Fruit fly (Drosophila melanogaster) ovary, adult (tissue): ENCODE measurements around the gene Lipt2.

ENCODE experiments used
- CG17801 ChIP-seq: fragments of 200-800 bp; optimal IDR thresholded peaks from 2 replicates; lab custom pipeline; 2019; ENCODE audit warnings: missing biosample characterization, mild to moderate bottlenecking, missing genetic modification characterization, moderate library complexity; ENCODE audit not compliant: partially characterized antibody

Lipt2 gene

DNA sequence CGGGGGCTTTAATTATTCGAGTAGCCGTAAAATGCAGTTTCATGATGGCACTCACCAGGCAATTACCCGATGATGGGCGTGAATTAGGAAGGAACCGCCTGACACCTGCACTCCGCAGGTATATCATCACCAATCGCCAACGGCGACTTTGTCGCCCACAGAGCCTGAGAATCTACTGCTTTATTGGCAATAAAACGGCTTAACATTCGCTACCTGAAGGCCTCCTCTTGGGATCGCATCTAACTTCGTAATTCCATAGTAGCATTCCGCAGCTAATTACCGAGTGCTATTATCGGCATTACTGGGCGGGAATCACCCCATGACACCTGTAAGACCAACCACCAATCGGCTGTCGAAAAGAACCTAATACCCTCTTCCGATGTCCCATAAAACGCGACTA lies 21.1 kb upstream of the Lipt2 start:
- no peak for TF ChIP-seq CG17801 (GFP tag; lab: Kevin White, UChicago)

dm6 chr3R:4457625-4458024 lies 20.5 kb upstream of the Lipt2 start:
- TF ChIP-seq CG17801 (GFP tag; lab: Kevin White, UChicago): no peak

dm6 chr3R:4453213-4453956 lies 16.3 kb upstream of the Lipt2 start:
- peak; percentile 14 for TF ChIP-seq CG17801 (GFP tag; lab: Kevin White, UChicago)

DNA sequence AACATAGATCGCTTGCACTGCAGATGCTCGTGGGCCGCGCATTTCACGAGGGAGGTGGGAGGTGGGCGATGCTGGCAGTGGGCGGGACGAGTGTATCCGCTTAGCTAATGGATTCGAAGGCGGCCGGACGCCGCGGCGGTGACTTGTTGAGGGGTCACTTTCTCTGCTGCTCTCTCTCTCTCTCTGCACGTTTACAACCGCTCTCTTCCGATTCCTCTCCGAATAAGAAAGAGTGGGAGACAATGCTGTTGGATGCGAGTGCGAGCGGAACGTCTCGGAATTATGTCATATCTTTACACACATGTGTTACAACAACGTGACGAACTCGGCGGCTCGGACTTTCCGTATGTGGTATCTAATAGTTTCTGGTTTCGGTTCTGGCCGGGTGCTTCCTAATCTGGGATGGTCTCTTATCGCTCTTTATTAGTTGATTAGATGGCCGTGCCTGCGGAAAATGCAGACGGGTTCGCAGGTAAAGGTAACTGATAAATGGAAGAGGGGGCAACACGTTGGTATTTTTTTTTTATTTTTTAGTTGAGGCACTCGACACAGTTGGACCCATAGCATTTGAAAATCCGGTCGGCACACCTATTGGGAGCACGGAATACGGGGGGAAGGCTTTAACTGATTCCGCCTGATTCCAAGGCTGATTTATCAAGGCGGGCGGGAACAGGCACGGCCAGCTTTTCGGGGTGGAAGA lies 15.4 kb upstream of the Lipt2 start:
- TF ChIP-seq CG17801 (GFP tag; lab: Kevin White, UChicago): no peak

DNA sequence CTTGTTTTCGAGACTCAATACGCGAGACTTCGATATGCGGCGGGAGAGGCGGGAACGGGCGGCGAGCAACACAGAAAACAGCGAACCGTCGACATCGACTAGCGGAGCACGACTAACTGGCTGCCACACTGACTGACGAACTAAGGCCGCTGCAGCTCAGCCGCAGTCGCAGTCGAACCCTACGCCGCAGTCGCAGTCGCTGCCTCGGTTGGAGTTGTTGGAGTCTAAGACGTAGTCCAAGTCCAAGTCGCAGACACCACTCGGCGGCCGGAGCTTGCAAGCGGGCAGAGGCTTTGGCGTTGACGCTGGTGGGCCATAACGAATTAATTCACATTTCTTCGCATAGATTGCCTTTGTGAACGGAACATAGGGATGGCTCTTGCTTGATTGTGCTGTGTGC lies 13.6 kb upstream of the Lipt2 start:
- no peak for TF ChIP-seq CG17801 (GFP tag; lab: Kevin White, UChicago)

- no peak for TF ChIP-seq CG17801 (GFP tag; lab: Kevin White, UChicago)
Measured at dm6 chr3R:4449256-4449655, 12.1 kb upstream of the Lipt2 start.

dm6 chr3R:4446455-4447224 lies 9.5 kb upstream of the Lipt2 start:
- no peak for TF ChIP-seq CG17801 (GFP tag; lab: Kevin White, UChicago)

dm6 chr3R:4445083-4445482 lies 8.0 kb upstream of the Lipt2 start:
- no peak for TF ChIP-seq CG17801 (GFP tag; lab: Kevin White, UChicago)

- TF ChIP-seq CG17801 (GFP tag; lab: Kevin White, UChicago): no peak
Measured at dm6 chr3R:4437817-4438216, 688 bp upstream of the Lipt2 start.

- TF ChIP-seq CG17801 (GFP tag; lab: Kevin White, UChicago): peak; percentile 76
Measured at dm6 chr3R:4433441-4434077, 3.6 kb downstream of the Lipt2 start, which contains the start of the genes eIF3a and CG1074. Gene eIF3a (minus strand): TSS chr3R:4433895. Gene CG1074 (plus strand): TSS chr3R:4433965.

DNA sequence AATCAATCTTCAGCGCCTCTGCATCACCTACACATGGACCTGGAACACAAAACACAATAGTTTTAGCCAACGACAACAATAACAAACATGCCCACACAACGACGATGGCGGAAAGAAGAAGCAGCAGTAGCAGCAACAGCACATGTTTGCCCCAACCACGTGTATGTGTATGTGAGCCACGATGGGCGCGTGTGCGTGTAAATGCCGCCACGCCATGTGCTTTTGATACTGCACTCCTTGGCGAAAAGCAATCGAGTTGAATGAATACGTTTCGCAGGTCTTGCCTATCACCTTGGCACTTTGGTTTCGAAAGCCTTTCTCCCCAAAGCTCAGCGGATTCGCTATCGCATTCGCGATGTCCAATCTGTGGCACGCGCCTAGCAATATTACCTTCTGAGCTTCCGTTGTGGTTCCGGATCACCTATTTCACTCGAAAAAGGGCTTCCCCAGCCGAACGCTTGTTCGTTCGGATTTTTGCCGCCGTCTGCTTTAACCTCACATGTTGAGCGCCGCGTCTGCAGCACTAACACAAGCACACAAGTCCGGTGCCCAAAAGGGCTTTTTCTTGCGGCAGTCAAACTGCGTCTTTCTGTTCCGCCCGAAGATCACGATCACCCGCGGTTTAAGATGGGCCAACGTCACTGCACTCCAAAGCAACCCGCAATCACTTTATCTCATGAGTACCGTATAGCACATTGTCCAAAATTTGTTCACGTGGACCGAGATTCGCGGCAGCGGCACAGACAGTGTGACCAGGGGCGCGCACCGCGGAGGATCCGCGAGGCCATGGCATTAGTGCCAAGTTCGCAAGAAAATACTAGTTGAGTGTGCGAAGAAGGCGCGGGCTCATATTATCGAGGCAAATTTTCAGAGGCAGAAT lies 8.3 kb downstream of the Lipt2 start, which contains the start of gene srl:
srl (minus strand) TSS at position 751 of the 880 bp plus-strand sequence.
- peak; percentile 27 for TF ChIP-seq CG17801 (GFP tag; lab: Kevin White, UChicago)

DNA sequence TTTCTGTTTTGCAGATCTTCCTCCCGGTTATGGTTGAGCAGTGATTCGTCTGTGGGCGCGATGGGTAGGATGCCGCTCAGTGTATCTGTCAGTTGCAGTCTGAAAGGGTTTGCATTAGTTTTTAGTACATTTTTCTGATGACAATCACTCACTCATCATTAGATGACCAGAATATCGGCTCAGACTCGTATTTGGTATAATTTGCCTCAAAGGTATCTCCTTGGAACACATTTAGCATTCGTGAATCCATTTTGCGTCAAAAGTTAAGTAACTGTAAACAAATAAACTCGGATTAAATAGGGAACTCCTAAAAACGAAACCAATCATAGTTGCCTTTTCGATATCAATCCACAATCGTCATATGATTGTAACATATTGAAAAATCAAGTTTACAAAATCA lies 10.4 kb downstream of the Lipt2 start, which contains the start of gene CG31525:
CG31525 (plus strand) TSS at position 301 of the 400 bp plus-strand sequence.
- TF ChIP-seq CG17801 (GFP tag; lab: Kevin White, UChicago): no peak

dm6 chr3R:4419482-4419881 lies 17.6 kb downstream of the Lipt2 start, which contains the start of gene CG32944:
Gene CG32944 (minus strand): TSS chr3R:4419578.
- TF ChIP-seq CG17801 (GFP tag; lab: Kevin White, UChicago): no peak
